Fruit fly (Drosophila melanogaster) whole organism, larva: ENCODE measurements around the gene CG3386.
A peak's percentile ranks its signal among the peaks of the same experiment; 100 is the strongest.

Experiments used
- noc ChIP-seq: fragments of 200-800 bp; sonication (Bioruptor generic); optimal IDR thresholded peaks from 3 replicates; lab custom pipeline; 2019; ENCODE audit warnings: missing biosample characterization, mild to moderate bottlenecking, missing genetic modification characterization, moderate library complexity

The CG3386 gene

DNA sequence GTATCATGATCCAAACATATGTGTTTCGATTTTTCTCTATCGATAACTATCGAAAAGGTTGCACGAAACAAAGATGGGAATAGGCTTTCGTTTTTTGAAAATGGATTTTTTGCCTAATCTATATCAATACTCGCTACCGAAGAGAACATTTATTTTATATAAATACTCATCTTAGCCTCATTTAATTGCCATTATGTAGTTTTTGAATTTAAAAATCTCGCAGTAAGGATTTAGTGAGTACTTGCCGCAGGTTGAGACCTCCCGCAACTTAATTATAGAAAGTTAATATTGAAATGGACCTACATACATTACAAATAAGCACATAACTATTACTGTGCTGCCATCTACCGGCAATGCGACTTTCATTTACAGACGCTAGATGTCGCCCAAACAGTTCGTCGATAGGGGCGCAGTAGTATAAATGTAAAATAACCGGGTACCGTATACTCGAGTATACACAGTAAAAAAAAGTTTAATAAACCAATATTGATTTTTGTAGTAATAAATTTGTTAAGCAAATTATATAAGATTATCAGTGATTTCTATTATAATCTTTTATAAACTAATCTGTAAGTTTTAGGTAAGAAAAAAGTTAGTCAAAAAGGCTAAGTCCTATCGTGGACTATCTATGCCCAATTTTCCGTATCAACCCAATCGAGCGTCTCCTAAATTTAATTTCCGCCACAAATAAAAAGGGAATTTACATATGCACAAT is 29.7 kb upstream of the CG3386 start, which contains the start of gene CG13896:
Gene CG13896 (minus strand): TSS at position 12 of the 715 bp plus-strand sequence.
- peak; percentile 5 for TF ChIP-seq noc (tag; lab: Kevin White, UChicago)

DNA sequence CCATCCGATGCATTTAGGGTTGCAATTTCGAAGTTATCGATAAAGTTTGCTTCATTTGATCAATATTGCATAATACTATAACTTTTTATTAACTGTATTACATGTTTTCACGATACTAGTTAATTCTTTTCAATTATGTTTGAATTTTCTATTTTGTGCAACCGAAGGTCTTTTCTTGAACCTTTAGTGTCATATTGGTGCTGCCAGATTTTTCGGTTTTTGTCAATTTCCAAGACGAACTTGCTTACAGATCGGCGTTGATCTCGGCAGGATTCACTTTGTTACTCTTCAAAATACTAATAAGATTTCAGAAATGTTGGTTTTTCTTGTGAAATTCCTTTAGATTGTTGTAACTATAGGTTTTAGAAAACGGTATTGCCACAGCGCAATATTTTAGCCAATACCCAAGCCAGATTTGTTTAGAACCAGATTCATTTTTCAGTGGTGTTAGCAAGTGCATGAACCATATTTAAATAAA is 28.1 kb upstream of the CG3386 start, which contains the start of gene CkIIalpha-i3:
Gene CkIIalpha-i3 (minus strand): TSS at position 263 of the 478 bp plus-strand sequence.
- no peak for TF ChIP-seq noc (tag; lab: Kevin White, UChicago)

DNA sequence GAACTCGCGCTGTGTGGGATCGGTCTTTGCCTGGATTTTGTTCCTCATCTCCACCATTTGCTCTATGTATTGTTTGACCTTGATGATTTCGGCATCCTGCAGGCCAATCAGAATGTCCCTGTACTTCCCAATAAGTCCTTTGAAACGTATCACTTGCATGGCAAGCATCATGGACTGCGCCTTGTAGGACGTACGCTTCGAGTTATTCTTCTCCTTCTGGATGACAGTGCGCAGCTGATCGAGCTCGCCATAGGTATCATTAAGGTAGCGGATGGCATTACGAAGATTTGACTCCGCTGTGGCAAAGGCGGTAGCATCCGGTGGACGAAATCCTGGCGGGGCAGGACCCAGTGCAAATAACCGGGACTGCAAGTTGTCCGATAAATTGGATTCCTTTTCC is 27.6 kb upstream of the CG3386 start:
- no peak for TF ChIP-seq noc (tag; lab: Kevin White, UChicago)

DNA sequence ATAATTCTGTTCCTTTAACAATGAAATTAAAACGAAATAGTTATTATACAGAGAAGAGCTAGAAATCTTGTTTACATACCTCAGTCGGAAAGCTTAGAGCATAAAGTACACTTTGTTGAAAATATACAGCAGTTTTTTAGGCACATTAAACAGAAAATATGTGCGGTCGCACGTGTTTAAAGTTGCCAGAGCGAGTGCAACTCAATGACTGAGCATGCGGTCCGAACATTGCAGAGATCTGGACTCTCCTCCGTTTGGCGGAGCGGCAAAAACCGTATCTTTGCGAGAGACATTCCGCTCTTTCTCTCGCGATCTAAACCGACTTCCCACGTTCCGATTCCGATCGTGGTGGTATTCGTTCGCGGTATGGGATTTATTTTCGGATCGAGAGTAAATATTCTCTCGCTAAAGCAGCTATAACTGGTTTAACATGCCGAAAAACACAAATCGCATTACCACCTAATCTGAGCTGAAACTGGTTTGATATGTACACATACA is 25.8 kb upstream of the CG3386 start, which contains the start of gene CG13895:
Gene CG13895 (minus strand): TSS at position 214 of the 498 bp plus-strand sequence.
- no peak for TF ChIP-seq noc (tag; lab: Kevin White, UChicago)

DNA sequence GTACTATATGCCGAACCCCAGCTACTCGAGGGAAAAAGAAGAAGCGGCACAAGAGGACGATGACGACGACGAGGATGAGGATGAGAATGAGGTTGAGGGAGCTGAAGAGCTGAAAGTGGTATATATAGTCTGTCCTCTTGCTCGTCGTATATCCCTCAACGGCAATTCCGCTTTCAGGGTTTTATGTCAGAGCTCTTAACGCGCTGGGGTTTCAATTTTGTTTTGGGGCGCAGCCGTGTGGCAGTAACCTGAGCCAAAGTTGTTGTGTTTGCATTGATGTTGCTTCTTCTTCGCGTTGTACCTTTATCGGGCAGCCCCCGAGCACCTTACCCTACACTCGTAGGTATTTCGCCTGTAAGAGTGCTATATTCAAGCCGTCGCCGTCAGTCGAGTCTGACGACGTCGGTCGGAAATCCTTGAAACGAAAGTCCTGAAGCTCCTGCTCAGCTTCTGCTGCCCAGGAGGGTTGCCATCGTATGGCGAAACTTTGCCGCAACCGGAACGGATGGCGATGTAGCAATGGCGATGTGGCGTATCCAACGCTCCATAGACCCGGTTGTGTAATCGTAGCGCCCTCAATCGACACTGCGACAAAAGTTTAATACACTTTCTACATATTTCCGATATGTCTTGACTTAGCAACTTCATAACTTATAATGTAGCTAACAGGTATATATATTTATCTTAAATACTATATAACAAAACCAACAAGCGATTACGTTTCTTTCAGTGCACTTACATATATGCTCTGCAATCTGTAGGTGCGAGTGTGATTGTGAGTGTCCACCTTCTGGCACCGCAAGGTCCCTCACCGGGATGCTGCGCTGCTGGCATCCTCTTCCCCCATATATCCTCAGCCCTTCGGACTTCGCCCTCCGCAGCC is 22.6 kb upstream of the CG3386 start:
- no peak for TF ChIP-seq noc (tag; lab: Kevin White, UChicago)

DNA sequence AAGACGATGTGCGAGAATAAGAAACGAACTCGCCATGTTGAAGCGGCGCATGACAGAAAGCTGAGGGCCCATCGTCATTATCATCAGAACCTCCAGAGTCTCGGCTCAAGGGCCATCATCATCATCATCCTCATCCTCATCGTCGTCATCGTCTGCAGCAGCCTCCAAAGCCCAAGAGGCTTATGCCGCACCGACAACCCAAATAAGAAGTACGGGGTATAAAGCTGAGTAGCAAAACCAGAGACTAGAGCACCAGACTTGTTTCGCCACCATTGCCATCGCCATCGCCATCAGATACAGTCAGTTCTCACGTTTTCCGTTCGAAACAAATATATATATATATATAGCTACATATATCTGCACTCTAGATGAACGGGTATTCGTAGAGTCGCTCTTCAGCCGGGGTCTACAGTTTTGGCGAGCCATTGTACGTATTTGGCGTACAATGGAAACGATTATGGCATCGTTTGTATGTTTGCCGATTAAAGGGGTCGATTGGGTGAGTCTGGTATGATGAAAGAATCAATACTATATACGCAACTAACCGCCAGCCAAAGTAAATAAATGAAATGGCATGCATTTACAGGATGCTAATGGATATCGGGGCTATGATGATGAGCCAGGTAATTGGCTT is 21.0 kb upstream of the CG3386 start:
- TF ChIP-seq noc (tag; lab: Kevin White, UChicago), result no peak

DNA sequence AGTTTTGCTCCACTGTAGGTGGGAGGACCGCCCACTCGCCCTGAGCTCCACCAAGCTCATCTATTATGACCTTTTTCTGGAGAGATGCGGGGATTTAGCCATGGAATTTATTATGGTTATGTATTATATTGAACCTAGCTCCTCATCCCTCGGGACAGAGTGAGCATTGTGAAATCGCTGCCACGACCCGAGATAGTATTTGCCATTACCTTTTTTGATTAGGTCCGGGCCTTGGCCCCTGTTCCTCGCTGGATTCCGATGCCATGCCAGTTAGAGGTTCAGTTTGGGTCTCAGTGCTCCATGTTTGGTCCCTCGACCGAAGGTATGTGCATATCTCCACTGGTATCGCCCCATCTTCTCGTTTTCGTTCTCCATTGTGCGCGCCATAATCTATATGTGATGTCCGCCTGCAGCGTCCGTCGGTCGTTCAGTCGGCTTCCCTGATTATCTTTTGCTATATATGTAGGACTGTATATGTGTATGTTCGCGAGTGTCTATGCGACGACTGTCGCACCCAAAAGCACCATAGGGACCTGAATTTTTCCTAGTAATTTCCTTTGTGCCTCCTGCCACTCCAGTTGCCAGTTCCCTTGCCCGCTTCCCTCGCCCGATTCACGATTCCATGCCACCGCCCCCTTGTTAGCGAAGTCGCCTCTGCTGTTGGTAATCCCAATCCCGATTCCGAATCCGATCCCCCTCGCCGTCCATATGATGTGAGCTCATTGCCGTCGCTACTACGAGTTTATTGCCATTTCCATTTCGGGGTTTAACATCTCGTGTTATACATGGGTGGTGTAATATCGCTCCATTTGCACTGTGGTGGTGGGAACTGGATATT is 19.7 kb upstream of the CG3386 start:
- no peak for TF ChIP-seq noc (tag; lab: Kevin White, UChicago)

DNA sequence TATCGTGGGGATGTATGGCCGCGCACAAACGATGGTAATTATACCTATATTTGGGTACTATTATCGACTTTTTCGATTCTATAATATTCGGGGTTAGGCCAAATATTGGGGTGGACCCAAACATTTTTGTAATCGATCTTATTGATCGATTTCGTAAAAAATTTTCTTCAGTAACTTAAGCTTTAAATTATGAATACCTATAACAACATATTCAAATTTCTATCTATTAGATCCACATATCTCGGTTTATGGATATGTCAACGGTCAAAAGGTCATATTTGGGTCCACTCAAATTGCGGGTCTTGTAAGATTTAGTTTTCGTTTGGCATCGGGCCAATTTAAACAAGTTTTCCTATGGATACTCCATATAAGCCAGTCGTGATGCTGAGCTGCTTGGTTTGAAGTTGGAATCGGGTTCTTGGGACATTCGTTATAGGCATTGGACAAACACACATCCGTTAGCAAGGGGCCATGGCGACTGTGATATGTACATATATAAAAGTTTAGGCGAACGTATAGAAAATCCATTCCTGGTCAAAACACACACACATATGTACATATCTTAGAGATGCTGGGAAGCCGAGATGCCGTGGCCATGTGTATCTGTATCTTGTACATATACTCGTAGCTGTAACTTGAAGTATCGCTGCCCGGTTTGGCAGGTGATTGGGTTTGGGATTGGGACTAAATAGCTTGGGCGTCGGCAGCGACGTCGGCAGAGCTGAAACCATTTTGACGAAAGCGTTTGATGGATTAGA is 18.1 kb upstream of the CG3386 start:
- peak; percentile 43 for TF ChIP-seq noc (tag; lab: Kevin White, UChicago)

DNA sequence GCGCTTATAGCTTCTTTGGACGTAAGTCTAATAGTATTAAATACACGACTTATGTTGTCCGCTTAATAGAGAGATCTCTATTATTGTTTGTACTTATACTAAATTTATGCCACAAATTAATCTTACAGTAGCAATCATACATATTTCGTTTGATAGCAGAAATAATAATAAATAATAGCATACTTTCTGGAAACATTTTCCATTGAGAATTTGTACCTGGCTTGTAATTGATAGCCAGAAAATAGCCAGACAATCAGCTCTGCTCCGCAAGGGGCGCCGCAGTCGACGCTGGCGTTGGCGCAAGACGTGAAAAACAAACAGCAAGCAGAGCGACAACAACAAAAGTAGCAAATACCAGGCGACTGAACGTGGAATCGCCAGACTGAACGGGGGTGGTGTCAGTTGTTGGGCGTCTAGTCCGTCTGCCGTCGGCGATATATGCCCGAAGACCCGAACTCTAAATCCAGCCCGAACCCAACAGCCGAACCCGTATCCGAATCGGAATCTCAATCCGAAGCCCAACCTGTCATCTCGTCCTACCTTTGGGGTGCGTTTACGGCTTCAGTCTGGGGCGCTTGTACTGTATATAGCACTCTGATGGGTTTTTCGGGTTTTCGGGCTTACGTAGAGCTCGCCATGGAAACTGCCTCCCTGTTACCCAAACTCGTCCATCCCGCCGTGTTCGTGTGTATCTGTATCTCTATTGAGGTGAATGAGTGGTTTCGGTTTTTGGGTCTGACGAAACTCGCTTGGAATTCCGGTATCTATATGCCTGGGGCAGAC is 17.3 kb upstream of the CG3386 start:
- TF ChIP-seq noc (tag; lab: Kevin White, UChicago), result no peak

DNA sequence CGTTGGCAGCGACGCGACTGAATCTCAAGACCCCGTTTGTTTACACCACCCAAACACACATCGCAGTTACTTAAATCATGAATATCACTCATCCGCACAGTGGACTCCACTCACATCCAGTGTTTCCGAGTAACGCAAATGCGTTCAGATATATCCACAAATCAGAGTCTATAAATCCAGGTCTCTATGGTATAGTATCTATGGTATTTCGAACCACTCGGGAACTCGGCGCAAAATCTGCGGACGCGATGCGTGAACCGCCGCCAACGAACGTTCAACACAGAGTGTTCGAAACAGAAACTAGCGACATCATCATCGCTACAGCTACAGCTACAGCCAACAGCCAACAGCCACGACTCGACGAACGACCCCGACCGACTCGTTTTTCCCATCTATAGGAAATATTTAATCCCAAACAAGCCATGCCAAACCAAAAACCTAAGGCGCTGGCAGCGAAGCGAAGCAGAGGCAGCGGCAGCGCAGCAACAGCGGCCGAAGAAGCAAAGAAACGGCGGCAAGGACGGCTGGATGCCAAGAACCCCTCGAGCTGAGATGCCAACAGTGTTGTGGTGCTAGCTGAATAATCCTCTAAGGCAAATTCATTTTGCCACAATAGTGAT is 16.6 kb upstream of the CG3386 start, which contains the start of gene CG13894:
Gene CG13894 (minus strand): TSS at position 397 of the 620 bp plus-strand sequence.
- TF ChIP-seq noc (tag; lab: Kevin White, UChicago), result no peak

DNA sequence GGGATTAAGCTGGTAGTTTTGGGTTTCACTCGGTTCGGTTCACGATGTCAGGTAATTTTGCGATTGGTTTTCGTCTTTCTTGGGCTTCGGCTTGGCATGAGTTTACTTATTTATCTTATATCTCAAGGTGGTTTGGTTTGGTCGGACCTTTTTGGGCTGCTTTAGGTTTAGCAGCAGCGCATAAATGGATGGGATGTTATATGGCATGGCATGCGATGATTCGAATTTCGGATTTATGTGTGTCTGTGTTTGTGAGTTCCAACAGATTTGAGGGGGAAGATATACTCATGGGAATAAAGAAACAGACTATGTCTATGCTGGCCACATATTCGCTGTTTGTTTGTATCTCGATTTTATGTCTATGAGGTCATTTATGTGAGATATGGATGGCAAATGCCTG is 15.5 kb upstream of the CG3386 start:
- no peak for TF ChIP-seq noc (tag; lab: Kevin White, UChicago)

DNA sequence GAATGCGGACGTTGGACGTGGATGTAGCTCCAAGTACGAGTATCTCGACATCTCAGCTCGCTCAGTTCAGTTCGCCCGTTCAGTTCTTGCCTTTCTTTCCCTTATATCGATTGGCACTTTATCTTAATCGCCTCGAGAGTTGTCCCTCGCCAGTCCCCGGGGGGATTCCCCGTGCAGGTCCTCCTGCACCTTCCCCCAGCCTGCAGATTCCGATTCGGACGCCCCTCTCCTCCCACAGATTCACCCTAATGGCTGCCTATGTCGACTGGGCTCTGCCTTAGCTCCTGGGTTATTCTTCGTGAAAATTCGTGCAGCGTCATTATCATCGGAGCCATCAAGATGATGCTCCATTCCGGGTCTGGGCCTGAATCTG is 14.8 kb upstream of the CG3386 start:
- TF ChIP-seq noc (tag; lab: Kevin White, UChicago), result no peak
